Fruit fly (Drosophila melanogaster): Measurements from ENCODE around the gene CG34175.
A peak's percentile ranks its signal among the peaks of the same experiment; 100 is the strongest.

CG34175 gene

DNA sequence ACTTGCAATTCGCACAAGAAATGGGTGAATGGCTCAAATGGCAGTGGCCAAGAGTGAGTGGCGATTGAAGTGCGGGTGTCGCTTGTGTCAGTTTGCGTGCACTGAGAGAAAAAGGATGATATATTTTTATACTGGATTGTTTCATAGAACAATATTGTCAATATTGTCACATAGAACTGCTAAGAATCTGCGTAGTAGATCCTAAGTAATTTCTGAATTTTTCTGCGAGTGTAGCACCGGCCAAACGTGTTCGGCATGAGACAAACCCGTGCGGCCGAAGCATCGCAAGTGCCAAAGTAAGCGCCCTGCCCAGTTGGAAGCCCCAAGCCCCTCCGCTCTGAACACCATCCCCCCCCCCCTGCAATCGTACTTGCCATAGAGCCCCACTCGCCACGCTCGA is 42.5 kb downstream of the CG34175 start (continued):
- TF ChIP-seq CG2116 (GFP tag; optimal IDR thresholded peaks at IDR 0.05): no peak
- peak; percentile 34 for TF ChIP-seq fu2 (GFP tag; optimal IDR thresholded peaks at IDR 0.05)
- TF ChIP-seq slbo (GFP tag; IDR thresholded peaks at IDR 0.05): peak; percentile 77
- no peak for TF ChIP-seq GATAe (GFP tag; conservative IDR thresholded peaks at IDR 0.05)
- peak; percentile 64 for TF ChIP-seq bcd (GFP tag; optimal IDR thresholded peaks at IDR 0.05)
- peak; percentile 28 for TF ChIP-seq CG6683 (GFP tag; optimal IDR thresholded peaks at IDR 0.05)
- TF ChIP-seq CG13287 (GFP tag; IDR thresholded peaks at IDR 0.05; ENCODE audit: partially characterized antibody): no peak
- TF ChIP-seq CG12391 (tag; optimal IDR thresholded peaks at IDR 0.05): peak; percentile 69
- no peak for TF ChIP-seq D19B (GFP tag; optimal IDR thresholded peaks at IDR 0.05)
- no peak for TF ChIP-seq CG15011 (GFP tag; optimal IDR thresholded peaks at IDR 0.05)
- TF ChIP-seq lmd (GFP tag; IDR thresholded peaks at IDR 0.05): peak; percentile 82
- TF ChIP-seq CG3281 (GFP tag; optimal IDR thresholded peaks at IDR 0.05): peak; percentile 46
- peak; percentile 41 for TF ChIP-seq CG6654 (GFP tag; optimal IDR thresholded peaks at IDR 0.05)
- no peak for TF ChIP-seq dan (GFP tag; IDR thresholded peaks at IDR 0.05)
- TF ChIP-seq Pdp1 (GFP tag; optimal IDR thresholded peaks at IDR 0.05): no peak
- peak; percentile 28 for TF ChIP-seq CG31365 (tag; optimal IDR thresholded peaks at IDR 0.05)
- no peak for TF ChIP-seq CG1832 (GFP tag; optimal IDR thresholded peaks at IDR 0.05)
- TF ChIP-seq oc (tag; optimal IDR thresholded peaks at IDR 0.05): peak; percentile 52
- TF ChIP-seq Gug (GFP tag; IDR thresholded peaks at IDR 0.05): peak; percentile 49; the same call in 2 of the 4 replicates
- peak; percentile 24; the same call in 1 of the 2 replicates for TF ChIP-seq wdn (GFP tag; IDR thresholded peaks at IDR 0.05)
- TF ChIP-seq CG5953 (GFP tag; IDR thresholded peaks at IDR 0.05): peak; percentile 64
- TF ChIP-seq CG17912 (GFP tag; optimal IDR thresholded peaks at IDR 0.05): no peak
- no peak for TF ChIP-seq ftz-f1 (GFP tag; optimal IDR thresholded peaks at IDR 0.05)
- TF ChIP-seq ash1 (GFP tag; optimal IDR thresholded peaks at IDR 0.05): no peak
- TF ChIP-seq Sry-β (GFP tag; optimal IDR thresholded peaks at IDR 0.05): no peak
- TF ChIP-seq ken (GFP tag; IDR thresholded peaks at IDR 0.05): no peak
- no peak for TF ChIP-seq rib (GFP tag; IDR thresholded peaks at IDR 0.05)
- no peak for TF ChIP-seq CG9797 (GFP tag; optimal IDR thresholded peaks at IDR 0.05)
- TF ChIP-seq NC2β (GFP tag; optimal IDR thresholded peaks at IDR 0.05): peak; percentile 40
- peak; percentile 29 for TF ChIP-seq trem (tag; optimal IDR thresholded peaks at IDR 0.05)
- peak; percentile 37; the same call in 1 of the 3 replicates for TF ChIP-seq CG14050 (GFP tag; IDR thresholded peaks at IDR 0.05)
- TF ChIP-seq D19A (tag; optimal IDR thresholded peaks at IDR 0.05): no peak
- TF ChIP-seq en (GFP tag; optimal IDR thresholded peaks at IDR 0.05): peak; percentile 50
- no peak for TF ChIP-seq amos (GFP tag; IDR thresholded peaks at IDR 0.05; ENCODE audit: partially characterized antibody)
- TF ChIP-seq yki (optimal IDR thresholded peaks at IDR 0.05): no peak
- TF ChIP-seq al (GFP tag; IDR thresholded peaks at IDR 0.05): peak; percentile 54

DNA sequence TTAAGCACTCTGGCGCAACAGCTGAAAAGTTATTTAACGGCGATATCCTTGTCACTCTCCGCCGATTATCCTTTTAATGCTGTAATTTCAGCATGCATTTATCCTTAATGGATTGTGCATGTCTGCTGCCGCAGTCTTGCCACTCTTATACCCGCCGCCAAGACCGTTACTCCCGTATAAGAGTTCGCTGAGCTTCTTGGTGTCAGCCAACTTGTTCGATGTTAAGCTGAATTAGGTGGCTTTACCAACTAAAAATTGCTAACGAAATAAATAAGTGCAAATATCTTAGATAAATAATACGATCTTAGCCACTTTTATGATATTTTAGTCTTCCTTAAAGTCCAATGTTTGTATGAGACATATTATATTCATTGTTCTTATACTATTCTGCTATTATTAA is 43.3 kb downstream of the CG34175 start:
- TF ChIP-seq CG11247 (GFP tag; IDR thresholded peaks at IDR 0.05) (no peak), ro (GFP tag; IDR thresholded peaks at IDR 0.05) (no peak), Usf (GFP tag; optimal IDR thresholded peaks at IDR 0.05) (no peak), CG5180 (GFP tag; optimal IDR thresholded peaks at IDR 0.05) (peak; percentile 95), gsb-n (tag; optimal IDR thresholded peaks at IDR 0.05) (no peak), CG13123 (GFP tag; optimal IDR thresholded peaks at IDR 0.05) (no peak), CG10147 (GFP tag; optimal IDR thresholded peaks at IDR 0.05) (no peak), Ets65A (GFP tag) (peak; percentile 1), sens (GFP tag) (peak; percentile 51), crc (GFP tag; optimal IDR thresholded peaks at IDR 0.05) (no peak), fru (optimal IDR thresholded peaks at IDR 0.05) (no peak), CG8944 (GFP tag; optimal IDR thresholded peaks at IDR 0.05) (no peak), CG3838 (GFP tag; optimal IDR thresholded peaks at IDR 0.05) (no peak)
